Worm (Caenorhabditis elegans) whole organism, L3 larva: ENCODE results near the gene K04B12.2.

ENCODE experiments used
- R02D3.7 ChIP-seq: fragments of 150-350 bp; optimal IDR thresholded peaks from 2 replicates; lab custom pipeline; 2014; ENCODE audit warnings: missing biosample characterization, missing genetic modification characterization
- ZK546.5 ChIP-seq: sonication (generic microtip); optimal IDR thresholded peaks from 2 replicates; lab custom pipeline; 2017; ENCODE audit warnings: missing biosample characterization, missing genetic modification characterization
- aly-2 ChIP-seq: fragments of 150-350 bp; optimal IDR thresholded peaks from 2 replicates; lab custom pipeline; 2014; ENCODE audit warnings: missing biosample characterization, missing genetic modification characterization
- ceh-28 ChIP-seq: fragments of 150-350 bp; optimal IDR thresholded peaks from 2 replicates; lab custom pipeline; 2014; ENCODE audit warnings: missing biosample characterization, missing genetic modification reagents, missing genetic modification characterization
- ceh-82 ChIP-seq: fragments of 150-350 bp; optimal IDR thresholded peaks from 2 replicates; lab custom pipeline; 2014; ENCODE audit warnings: missing biosample characterization, missing genetic modification characterization
- ceh-9 ChIP-seq: sonication (generic microtip); optimal IDR thresholded peaks from 2 replicates; lab custom pipeline; 2018; ENCODE audit warnings: missing biosample characterization, missing genetic modification characterization
- daf-12 ChIP-seq: fragments of 150-350 bp; optimal IDR thresholded peaks from 2 replicates; lab custom pipeline; 2014; ENCODE audit warnings: missing biosample characterization, missing genetic modification reagents, missing genetic modification characterization
- egl-27 ChIP-seq: sonication (generic microtip); optimal IDR thresholded peaks from 4 replicates; lab custom pipeline; 2017; ENCODE audit warnings: missing biosample characterization, missing genetic modification reagents, missing genetic modification characterization
- egl-5 ChIP-seq: fragments of 150-350 bp; optimal IDR thresholded peaks from 2 replicates; lab custom pipeline; 2017; ENCODE audit warnings: missing biosample characterization, missing genetic modification reagents, missing genetic modification characterization, inconsistent platforms
- elt-2 ChIP-seq: sonication (generic microtip); optimal IDR thresholded peaks from 2 replicates; lab custom pipeline; 2016; ENCODE audit warnings: missing genetic modification reagents, mild to moderate bottlenecking, missing genetic modification characterization, missing compliant biosample characterization
- eor-1 ChIP-seq, 2 experiments: fragments of 150-350 bp; optimal IDR thresholded peaks; 2 replicates each; lab custom pipeline; 2014 to 2018; ENCODE audit warnings: missing biosample characterization in 2 of 2, missing genetic modification characterization in 2 of 2
- fkh-10 ChIP-seq: sonication (generic microtip); optimal IDR thresholded peaks from 2 replicates; lab custom pipeline; 2017; ENCODE audit warnings: missing biosample characterization, missing genetic modification reagents, missing genetic modification characterization
- fkh-2 ChIP-seq: fragments of 150-350 bp; optimal IDR thresholded peaks from 2 replicates; lab custom pipeline; 2014; ENCODE audit warnings: missing biosample characterization, missing genetic modification reagents, missing genetic modification characterization
- fos-1 ChIP-seq: fragments of 150-350 bp; optimal IDR thresholded peaks from 2 replicates; lab custom pipeline; 2014; ENCODE audit warnings: missing biosample characterization, missing genetic modification characterization
- lin-15B ChIP-seq: fragments of 150-350 bp; optimal IDR thresholded peaks from 2 replicates; lab custom pipeline; 2014; ENCODE audit warnings: missing biosample characterization, missing genetic modification characterization
- lsy-12 ChIP-seq: sonication (generic microtip); optimal IDR thresholded peaks from 2 replicates; lab custom pipeline; 2016; ENCODE audit warnings: mild to moderate bottlenecking, missing genetic modification characterization, missing compliant biosample characterization
- mdl-1 ChIP-seq: fragments of 150-350 bp; optimal IDR thresholded peaks from 2 replicates; lab custom pipeline; 2014; ENCODE audit warnings: missing biosample characterization, missing genetic modification characterization
- mml-1 ChIP-seq: fragments of 150-350 bp; sonication (generic microtip); optimal IDR thresholded peaks from 3 replicates; lab custom pipeline; 2014; ENCODE audit warnings: missing biosample characterization, missing genetic modification characterization
- nfya-1 ChIP-seq: sonication (generic microtip); optimal IDR thresholded peaks from 2 replicates; lab custom pipeline; 2017; ENCODE audit warnings: missing genetic modification characterization, mild to moderate bottlenecking, missing compliant biosample characterization, antibody characterized with exemption, moderate library complexity; ENCODE audit not compliant: insufficient read depth
- nhr-25 ChIP-seq: sonication (generic microtip); optimal IDR thresholded peaks from 2 replicates; lab custom pipeline; 2017; ENCODE audit warnings: missing biosample characterization, missing genetic modification characterization
- nhr-43 ChIP-seq: sonication (generic microtip); optimal IDR thresholded peaks from 2 replicates; lab custom pipeline; 2016; ENCODE audit warnings: mild to moderate bottlenecking, missing genetic modification characterization, missing compliant biosample characterization; ENCODE audit not compliant: poor library complexity, severe bottlenecking
- nhr-67 ChIP-seq: fragments of 150-350 bp; optimal IDR thresholded peaks from 2 replicates; lab custom pipeline; 2014; ENCODE audit warnings: missing biosample characterization, missing genetic modification characterization
- pha-4 ChIP-seq: fragments of 150-350 bp; optimal IDR thresholded peaks from 2 replicates; lab custom pipeline; 2014; ENCODE audit warnings: missing biosample characterization, missing genetic modification reagents, missing genetic modification characterization
- pqm-1 ChIP-seq: fragments of 150-350 bp; optimal IDR thresholded peaks from 2 replicates; lab custom pipeline; 2017; ENCODE audit warnings: missing biosample characterization, missing genetic modification characterization, inconsistent platforms
- sea-2 ChIP-seq: fragments of 150-350 bp; sonication (generic microtip); optimal IDR thresholded peaks from 4 replicates; lab custom pipeline; 2014; ENCODE audit warnings: missing biosample characterization, missing genetic modification reagents, missing genetic modification characterization
- skn-1 ChIP-seq: fragments of 150-350 bp; optimal IDR thresholded peaks from 2 replicates; lab custom pipeline; 2014; ENCODE audit warnings: missing biosample characterization, missing genetic modification characterization
- unc-39 ChIP-seq: sonication (generic microtip); optimal IDR thresholded peaks from 4 replicates; lab custom pipeline; 2017; ENCODE audit warnings: missing biosample characterization, missing genetic modification characterization
- unc-62 ChIP-seq: fragments of 150-350 bp; sonication (generic microtip); optimal IDR thresholded peaks from 4 replicates; lab custom pipeline; 2014; ENCODE audit warnings: missing biosample characterization, missing genetic modification reagents, missing genetic modification characterization
- ztf-4 ChIP-seq: fragments of 150-350 bp; optimal IDR thresholded peaks from 2 replicates; lab custom pipeline; 2014; ENCODE audit warnings: missing biosample characterization, missing genetic modification characterization

The K04B12.2 gene

DNA sequence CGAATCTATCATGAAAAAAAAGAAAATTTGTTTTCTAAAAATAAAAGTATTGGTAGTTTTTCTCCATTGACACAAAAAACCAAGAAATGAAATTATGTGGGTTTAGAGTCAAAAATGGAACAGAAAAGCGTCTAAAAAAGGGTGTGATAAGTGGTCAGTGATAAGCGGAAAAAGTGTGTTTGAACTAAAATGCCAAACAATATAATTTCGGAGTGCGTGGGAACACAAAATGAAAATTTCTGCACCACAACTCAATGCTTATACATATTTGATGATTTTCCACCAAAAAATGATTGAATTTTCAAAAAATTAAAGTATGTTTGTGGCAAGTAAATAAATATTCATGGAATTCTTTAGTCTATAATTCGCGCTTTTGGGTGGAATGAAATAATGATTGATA is 22.3 kb downstream of the K04B12.2 start:
- TF ChIP-seq elt-2 (tag; lab: Kevin White, UChicago): peak; percentile 34
- no peak for TF ChIP-seq lsy-12 (tag; lab: Kevin White, UChicago)
- TF ChIP-seq, all 47 proteins: peak for 1

DNA sequence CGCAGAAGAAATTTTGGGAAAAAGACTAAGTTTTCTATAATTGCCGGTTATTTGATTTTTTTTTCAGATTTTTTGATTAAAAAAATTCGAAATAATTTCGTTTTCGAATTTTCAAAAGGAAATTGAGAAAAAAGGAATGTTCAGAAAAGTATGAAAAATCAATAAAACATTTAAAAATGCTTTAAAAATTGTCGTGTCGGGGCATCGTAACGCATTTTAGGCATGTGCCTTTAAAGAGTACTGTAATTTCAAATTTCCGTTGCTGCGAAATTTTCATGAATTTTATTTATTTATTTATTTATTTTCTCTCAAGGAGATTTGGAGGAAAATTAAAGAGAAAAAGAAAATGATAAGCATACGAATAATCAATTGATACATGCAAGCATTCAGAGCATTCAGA is 24.1 kb downstream of the K04B12.2 start:
- TF ChIP-seq ceh-82 (tag; lab: Kevin White, UChicago) (no peak), mml-1 (no peak), unc-62 (GFP tag; lab: Kevin White, UChicago) (no peak), fos-1 (tag; lab: Kevin White, UChicago) (no peak), nhr-25 (tag; lab: Kevin White, UChicago) (no peak), sea-2 (no peak), nhr-67 (tag; lab: Kevin White, UChicago) (no peak), ceh-9 (tag; lab: Kevin White, UChicago) (no peak), fkh-10 (GFP tag; lab: Kevin White, UChicago) (no peak)

DNA sequence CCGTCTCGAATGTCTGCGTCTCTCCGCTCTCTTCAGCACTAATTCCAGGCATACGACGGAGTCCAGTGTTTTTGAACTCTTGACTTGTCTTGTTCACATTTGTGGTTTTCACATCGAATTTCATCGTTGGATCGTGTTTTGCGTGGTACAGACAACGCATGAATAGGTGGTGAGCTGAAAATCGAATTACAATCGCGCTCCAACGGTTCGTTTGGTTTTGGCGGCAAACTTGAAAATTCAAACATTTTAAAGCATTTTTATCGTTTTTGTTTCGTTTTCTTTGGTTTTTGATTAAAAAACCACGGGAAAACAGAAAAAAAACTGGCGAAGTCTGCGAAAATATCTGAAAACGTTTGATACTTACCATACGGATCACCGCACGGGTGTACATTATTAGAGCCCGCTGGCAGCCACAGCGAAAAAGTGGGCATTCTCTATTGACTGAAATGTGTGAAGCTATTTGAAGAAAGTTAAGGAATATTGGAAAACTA is 24.7 kb downstream of the K04B12.2 start, which contains the start of gene exl-1:
Gene exl-1 (minus strand): TSS at position 441 of the 491 bp plus-strand sequence.
- TF ChIP-seq ztf-4 (tag; lab: Kevin White, UChicago): no peak
- TF ChIP-seq egl-27: no peak
- TF ChIP-seq fkh-2 (tag; lab: Kevin White, UChicago): no peak
- no peak for TF ChIP-seq skn-1 (tag; lab: Kevin White, UChicago)
- no peak for TF ChIP-seq ceh-9 (tag; lab: Kevin White, UChicago)
- no peak for TF ChIP-seq mdl-1 (tag; lab: Kevin White, UChicago)
- TF ChIP-seq ZK546.5: no peak
- no peak for TF ChIP-seq nhr-43 (tag; lab: Kevin White, UChicago)
- TF ChIP-seq egl-5 (tag; lab: Kevin White, UChicago): no peak
- TF ChIP-seq aly-2 (tag; lab: Kevin White, UChicago): no peak
- no peak for TF ChIP-seq R02D3.7 (tag; lab: Kevin White, UChicago)
- no peak for TF ChIP-seq nhr-67 (tag; lab: Kevin White, UChicago)
- TF ChIP-seq nfya-1 (tag; lab: Kevin White, UChicago): no peak
- TF ChIP-seq nhr-25 (tag; lab: Kevin White, UChicago): no peak
- no peak for TF ChIP-seq pqm-1
- TF ChIP-seq, all 47 proteins: peak for 0

DNA sequence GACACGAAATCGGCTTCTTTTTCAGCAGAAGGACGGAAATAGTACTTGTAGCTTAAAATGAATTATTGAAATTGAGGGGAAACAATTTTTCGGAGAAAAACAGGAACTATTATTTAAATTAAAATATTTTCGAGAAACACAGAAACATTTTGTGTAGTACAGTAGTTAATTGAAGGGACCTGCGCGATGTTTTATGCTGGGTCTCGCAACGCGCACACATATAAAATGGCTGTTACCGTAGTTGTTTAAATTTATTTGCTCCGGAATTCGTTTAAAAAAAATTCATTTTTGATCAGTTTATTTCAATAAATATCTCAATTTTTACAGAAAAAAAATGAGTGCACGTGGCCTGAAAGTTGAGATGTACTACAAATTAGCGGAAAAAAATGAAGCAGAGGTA is 27.0 kb downstream of the K04B12.2 start, which contains the start of gene dsb-2:
Gene dsb-2 (plus strand): TSS at position 328 of the 400 bp plus-strand sequence.
- TF ChIP-seq ceh-28 (no peak), nhr-43 (tag; lab: Kevin White, UChicago) (no peak), lin-15B (tag; lab: Kevin White, UChicago) (no peak), pha-4 (tag; lab: Kevin White, UChicago) (no peak), egl-5 (tag; lab: Kevin White, UChicago) (no peak)
- TF ChIP-seq, all 47 proteins: peak for 0

DNA sequence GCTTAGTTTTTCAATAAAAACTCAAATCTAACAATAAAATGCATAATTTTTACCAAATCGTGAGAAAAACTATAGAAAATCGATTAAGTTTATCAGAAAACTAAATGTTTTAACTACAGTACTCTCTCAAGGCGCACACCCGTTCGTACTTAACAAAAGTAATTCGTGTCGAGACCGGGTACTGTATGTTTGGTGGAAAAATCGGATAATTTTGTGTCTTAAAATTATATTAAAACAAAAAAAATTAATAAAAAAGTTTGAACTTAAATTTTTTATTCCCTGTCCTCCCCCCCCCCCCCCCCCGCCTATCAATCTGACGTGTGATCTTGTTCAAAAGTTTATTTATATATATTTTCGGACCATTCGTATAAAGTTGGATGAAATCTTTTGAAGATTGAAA is 29.5 kb downstream of the K04B12.2 start, which contains the start of gene F26H11.4:
Gene F26H11.4 (plus strand): TSS at position 301 of the 400 bp plus-strand sequence.
- no peak for TF ChIP-seq fkh-10 (GFP tag; lab: Kevin White, UChicago)
- no peak for TF ChIP-seq eor-1 (tag; optimal IDR thresholded peaks at IDR 0.05; lab: Kevin White, UChicago)
- no peak for TF ChIP-seq nhr-25 (tag; lab: Kevin White, UChicago)
- no peak for TF ChIP-seq unc-39 (tag; lab: Kevin White, UChicago)
- no peak for TF ChIP-seq daf-12 (tag; lab: Kevin White, UChicago)
- no peak for TF ChIP-seq ztf-4 (tag; lab: Kevin White, UChicago)
